Fruit fly (Drosophila melanogaster) S2 (cell line): ENCODE data around the gene Sap-r.

ENCODE experiments used
- CG8478 ChIP-seq: fragments of >200 bp; optimal IDR thresholded peaks from 2 replicates; lab custom pipeline; 2018
- CTCF ChIP-seq, 2 experiments: fragments of >200 bp; optimal IDR thresholded peaks; 2 replicates each; lab custom pipeline; 2018

- no peak for TF ChIP-seq CG8478 (lab: Kevin White, UChicago)
- no peak for TF ChIP-seq CTCF (optimal IDR thresholded peaks at IDR 0.05; lab: Kevin White, UChicago)
These were observed 44.4 kb downstream of the Sap-r start for dm6 chr3R:30844436-30844835.
